Fruit fly (Drosophila melanogaster) whole organism, prepupa: ENCODE data around the gene CG5421.

ENCODE experiments used
- CG10669 ChIP-seq: fragments of 200-800 bp; sonication (Bioruptor generic); optimal IDR thresholded peaks from 3 replicates; lab custom pipeline; 2018; ENCODE audit warnings: missing biosample characterization, mild to moderate bottlenecking, missing genetic modification characterization, moderate library complexity
- CG11902 ChIP-seq: fragments of 200-800 bp; sonication (Bioruptor generic); optimal IDR thresholded peaks from 3 replicates; lab custom pipeline; 2016; ENCODE audit warnings: missing biosample characterization, missing genetic modification characterization
- CG15336 ChIP-seq: fragments of 200-800 bp; sonication (Bioruptor generic); IDR thresholded peaks from 2 replicates; pipeline ENCODE4 v1.3.6; 2022; ENCODE audit warnings: missing biosample characterization, missing genetic modification characterization
- CG1621 ChIP-seq: fragments of 200-800 bp; sonication (Bioruptor generic); optimal IDR thresholded peaks from 3 replicates; lab custom pipeline; 2018; ENCODE audit warnings: missing biosample characterization, mild to moderate bottlenecking, missing genetic modification characterization
- CG3032 ChIP-seq: fragments of 200-800 bp; optimal IDR thresholded peaks from 2 replicates; lab custom pipeline; 2019; ENCODE audit warnings: missing biosample characterization, mild to moderate bottlenecking, missing genetic modification characterization, moderate library complexity
- CG32006 ChIP-seq: fragments of 200-800 bp; sonication (Bioruptor generic); optimal IDR thresholded peaks from 3 replicates; lab custom pipeline; 2017; ENCODE audit warnings: missing biosample characterization, mild to moderate bottlenecking, missing genetic modification characterization
- CG34406 ChIP-seq: fragments of 200-800 bp; sonication (Bioruptor generic); optimal IDR thresholded peaks from 3 replicates; lab custom pipeline; 2016; ENCODE audit warnings: missing biosample characterization, missing genetic modification characterization
- CG4318 ChIP-seq: fragments of 200-800 bp; sonication (Bioruptor generic); optimal IDR thresholded peaks from 3 replicates; lab custom pipeline; 2017; ENCODE audit warnings: missing biosample characterization, mild to moderate bottlenecking, missing genetic modification characterization
- CG6276 ChIP-seq: fragments of 200-800 bp; sonication (Bioruptor generic); optimal IDR thresholded peaks from 2 replicates; lab custom pipeline; 2017; ENCODE audit warnings: missing biosample characterization, mild to moderate bottlenecking, missing genetic modification characterization
- CG6808 ChIP-seq: fragments of 200-800 bp; sonication (Bioruptor generic); optimal IDR thresholded peaks from 3 replicates; lab custom pipeline; 2017; ENCODE audit warnings: missing biosample characterization, missing genetic modification characterization, mild to moderate bottlenecking, moderate library complexity, missing genetic modification reagents
- CG6854 ChIP-seq: fragments of 200-800 bp; sonication (Bioruptor generic); optimal IDR thresholded peaks from 2 replicates; lab custom pipeline; 2017; ENCODE audit warnings: missing biosample characterization, mild to moderate bottlenecking, missing genetic modification characterization
- CG8119 ChIP-seq: fragments of 200-800 bp; sonication (Bioruptor generic); IDR thresholded peaks from 3 replicates; pipeline ENCODE4 v1.3.6; 2022; ENCODE audit warnings: missing biosample characterization, missing genetic modification characterization
- CG8632 ChIP-seq: fragments of 200-800 bp; sonication (Bioruptor generic); optimal IDR thresholded peaks from 3 replicates; lab custom pipeline; 2016; ENCODE audit warnings: missing biosample characterization, missing genetic modification characterization
- Eip75B ChIP-seq: fragments of 200-800 bp; sonication (Bioruptor generic); optimal IDR thresholded peaks from 3 replicates; lab custom pipeline; 2016; ENCODE audit warnings: missing biosample characterization, missing genetic modification characterization
- Eip78C ChIP-seq: fragments of 200-800 bp; sonication (Bioruptor generic); peaks from one replicate; lab custom pipeline; 2016; ENCODE audit warnings: missing biosample characterization, missing genetic modification characterization
- Eip93F ChIP-seq: fragments of 200-800 bp; sonication (Bioruptor generic); optimal IDR thresholded peaks from 2 replicates; lab custom pipeline; 2016; ENCODE audit warnings: missing biosample characterization, mild to moderate bottlenecking, missing genetic modification characterization
- Ets96B ChIP-seq: fragments of 200-800 bp; optimal IDR thresholded peaks from 2 replicates; lab custom pipeline; 2019; ENCODE audit warnings: missing biosample characterization, mild to moderate bottlenecking, missing genetic modification characterization, moderate library complexity
- Gug ChIP-seq: fragments of 200-800 bp; sonication (Bioruptor generic); IDR thresholded peaks from 2 replicates; pipeline ENCODE4 v1.3.6; 2022; ENCODE audit warnings: missing biosample characterization, missing genetic modification characterization
- Hr38 ChIP-seq: sonication (Bioruptor generic); optimal IDR thresholded peaks from 2 replicates; lab custom pipeline; 2016; ENCODE audit warnings: missing biosample characterization, missing genetic modification characterization
- Hr39 ChIP-seq: fragments of 200-800 bp; sonication (Bioruptor generic); optimal IDR thresholded peaks from 2 replicates; lab custom pipeline; 2016; ENCODE audit warnings: missing biosample characterization, missing genetic modification characterization
- Hr4 ChIP-seq: fragments of 200-800 bp; sonication (Bioruptor generic); optimal IDR thresholded peaks from 3 replicates; lab custom pipeline; 2016; ENCODE audit warnings: missing biosample characterization, missing genetic modification characterization
- Met ChIP-seq: fragments of 200-800 bp; sonication (Bioruptor generic); optimal IDR thresholded peaks from 3 replicates; lab custom pipeline; 2016; ENCODE audit warnings: missing biosample characterization, missing genetic modification characterization
- OdsH ChIP-seq: fragments of 200-800 bp; sonication (Bioruptor generic); optimal IDR thresholded peaks from 3 replicates; lab custom pipeline; 2016; ENCODE audit warnings: missing biosample characterization, missing genetic modification characterization
- Sox102F ChIP-seq: fragments of 200-800 bp; sonication (Bioruptor generic); optimal IDR thresholded peaks from 2 replicates; lab custom pipeline; 2016; ENCODE audit warnings: missing biosample characterization, mild to moderate bottlenecking, missing genetic modification characterization
- Sox15 ChIP-seq: fragments of 200-800 bp; sonication (Bioruptor generic); optimal IDR thresholded peaks from 3 replicates; lab custom pipeline; 2016; ENCODE audit warnings: missing biosample characterization, missing genetic modification characterization
- achi ChIP-seq: fragments of 200-800 bp; sonication (Bioruptor generic); optimal IDR thresholded peaks from 3 replicates; lab custom pipeline; 2016; ENCODE audit warnings: missing biosample characterization, missing genetic modification characterization
- acj6 ChIP-seq: fragments of 200-800 bp; sonication (Bioruptor generic); optimal IDR thresholded peaks from 3 replicates; lab custom pipeline; 2016; ENCODE audit warnings: missing biosample characterization, missing genetic modification characterization
- cyc ChIP-seq: fragments of 200-800 bp; sonication (Bioruptor generic); optimal IDR thresholded peaks from 3 replicates; lab custom pipeline; 2016; ENCODE audit warnings: missing biosample characterization, missing genetic modification characterization
- dsx ChIP-seq: fragments of 200-800 bp; optimal IDR thresholded peaks from 3 replicates; lab custom pipeline; 2019; ENCODE audit warnings: missing biosample characterization, mild to moderate bottlenecking, missing genetic modification characterization, moderate library complexity; ENCODE audit not compliant: poor library complexity, severe bottlenecking
- fd59A ChIP-seq: fragments of 200-800 bp; sonication (Bioruptor generic); optimal IDR thresholded peaks from 2 replicates; lab custom pipeline; 2017; ENCODE audit warnings: missing biosample characterization, mild to moderate bottlenecking, missing genetic modification characterization, missing genetic modification reagents
- fd85E ChIP-seq: fragments of 200-800 bp; sonication (Bioruptor generic); optimal IDR thresholded peaks from 3 replicates; lab custom pipeline; 2016; ENCODE audit warnings: missing biosample characterization, missing genetic modification characterization
- fkh ChIP-seq: fragments of 200-800 bp; sonication (Bioruptor generic); optimal IDR thresholded peaks from 3 replicates; lab custom pipeline; 2017; ENCODE audit warnings: missing biosample characterization, mild to moderate bottlenecking, missing genetic modification characterization, moderate library complexity
- net ChIP-seq: fragments of 200-800 bp; sonication (Bioruptor generic); optimal IDR thresholded peaks from 3 replicates; lab custom pipeline; 2016; ENCODE audit warnings: missing biosample characterization, missing genetic modification characterization
- pdm3 ChIP-seq: fragments of 200-800 bp; sonication (Bioruptor generic); optimal IDR thresholded peaks from 3 replicates; lab custom pipeline; 2016; ENCODE audit warnings: missing biosample characterization, missing genetic modification characterization
- salr ChIP-seq, 2 experiments: fragments of 200-800 bp; sonication (Bioruptor generic); optimal IDR thresholded peaks; 3 replicates each; lab custom pipeline; 2016 to 2018; ENCODE audit warnings: missing biosample characterization in 2 of 2, missing genetic modification characterization in 2 of 2, mild to moderate bottlenecking in 1 of 2
- spab ChIP-seq: fragments of 200-800 bp; sonication (Bioruptor generic); optimal IDR thresholded peaks from 2 replicates; lab custom pipeline; 2017; ENCODE audit warnings: missing biosample characterization, mild to moderate bottlenecking, missing genetic modification characterization, missing genetic modification reagents
- svp ChIP-seq: fragments of 200-800 bp; sonication (Bioruptor generic); peaks from one replicate; lab custom pipeline; 2016; ENCODE audit warnings: missing biosample characterization, missing genetic modification characterization
- topi ChIP-seq: fragments of 200-800 bp; sonication (Bioruptor generic); optimal IDR thresholded peaks from 3 replicates; lab custom pipeline; 2016; ENCODE audit warnings: missing biosample characterization, missing genetic modification characterization

The CG5421 gene

DNA sequence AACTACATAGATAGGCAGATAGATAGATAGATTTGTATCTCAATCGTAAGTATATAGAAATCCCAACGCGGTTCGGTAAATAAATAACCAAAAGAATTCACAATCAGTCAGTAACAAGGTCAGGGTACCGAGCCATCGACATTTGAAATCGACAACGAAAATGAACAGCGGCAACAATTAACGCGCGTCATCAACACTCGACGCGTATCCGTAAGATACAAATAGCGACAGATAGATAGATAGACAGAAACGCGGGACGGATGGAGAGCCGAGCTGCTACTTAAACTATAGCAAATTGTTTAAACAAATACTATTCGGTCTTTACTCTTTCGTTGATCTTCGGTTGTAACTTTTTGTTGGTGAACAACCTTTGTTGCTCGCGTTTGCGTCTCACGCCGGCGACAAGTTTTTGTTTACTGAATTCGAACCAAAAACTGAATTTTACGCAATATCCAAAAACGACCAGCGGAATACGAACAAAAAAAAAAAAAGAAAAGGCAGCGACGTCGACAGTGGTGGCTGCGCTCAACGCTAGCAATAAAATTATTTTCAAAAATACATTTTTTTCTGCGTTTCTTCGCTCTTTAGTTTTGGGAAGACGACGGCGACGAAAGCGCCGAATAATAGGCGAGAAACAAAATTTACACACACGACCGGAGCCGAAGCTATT lies 45.3 kb upstream of the CG5421 start:
- TF ChIP-seq fkh, result peak; percentile 53
- peak; percentile 82 for TF ChIP-seq Eip93F (GFP tag; lab: Kevin White, UChicago)
- peak; percentile 42; the same call in 2 of the 3 replicates for TF ChIP-seq CG8119 (GFP tag; lab: Robert Waterston, UW)
- TF ChIP-seq pdm3, result no peak
- TF ChIP-seq CG15336, result 0 out of 2 replicates have a peak, but pooled peaks have one; percentile 17

dm6 chr2L:12489470-12489869 lies 41.5 kb upstream of the CG5421 start:
- TF ChIP-seq CG6808 (no peak), CG8632 (GFP tag; lab: Kevin White, UChicago) (no peak), CG3032 (tag; lab: Kevin White, UChicago) (no peak), svp (GFP tag; lab: Kevin White, UChicago) (no peak), CG11902 (no peak), CG4318 (GFP tag; lab: Kevin White, UChicago) (no peak), Sox102F (no peak), Hr39 (no peak), acj6 (no peak), spab (GFP tag; lab: Kevin White, UChicago) (no peak), CG15336 (no peak), Gug (GFP tag; lab: Robert Waterston, UW) (no peak)

DNA sequence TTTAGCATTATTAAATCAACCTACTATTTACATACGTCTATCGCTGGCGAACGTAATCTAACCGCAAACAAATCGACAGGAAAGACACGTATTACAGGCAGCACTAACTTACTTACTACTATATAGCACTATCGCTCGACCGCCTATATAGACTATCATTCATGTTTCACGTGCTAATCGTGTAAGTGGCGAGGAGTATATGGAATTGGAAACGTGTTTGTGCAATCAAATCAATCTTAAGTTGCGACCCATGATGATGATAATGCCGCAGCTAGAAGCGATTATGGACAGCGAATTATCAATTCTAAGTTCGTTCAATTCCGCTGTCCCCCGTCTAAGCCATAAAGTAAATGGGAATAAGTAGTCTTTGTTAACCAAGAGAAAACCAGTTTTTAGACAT lies 39.9 kb upstream of the CG5421 start:
- TF ChIP-seq Sox15 (GFP tag; lab: Kevin White, UChicago) (no peak), Eip75B (no peak), achi (GFP tag; lab: Kevin White, UChicago) (no peak), Hr38 (GFP tag; lab: Kevin White, UChicago) (no peak), Eip78C (no peak), dsx (no peak), CG6854 (GFP tag; lab: Kevin White, UChicago) (no peak), fd85E (GFP tag; lab: Kevin White, UChicago) (no peak), net (GFP tag; lab: Kevin White, UChicago) (no peak), CG1621 (tag; lab: Kevin White, UChicago) (no peak), Met (GFP tag; lab: Kevin White, UChicago) (no peak), topi (GFP tag; lab: Kevin White, UChicago) (no peak), spab (GFP tag; lab: Kevin White, UChicago) (no peak), CG8119 (GFP tag; lab: Robert Waterston, UW) (no peak), CG10669 (GFP tag; lab: Kevin White, UChicago) (no peak), fd59A (GFP tag; lab: Kevin White, UChicago) (no peak)

DNA sequence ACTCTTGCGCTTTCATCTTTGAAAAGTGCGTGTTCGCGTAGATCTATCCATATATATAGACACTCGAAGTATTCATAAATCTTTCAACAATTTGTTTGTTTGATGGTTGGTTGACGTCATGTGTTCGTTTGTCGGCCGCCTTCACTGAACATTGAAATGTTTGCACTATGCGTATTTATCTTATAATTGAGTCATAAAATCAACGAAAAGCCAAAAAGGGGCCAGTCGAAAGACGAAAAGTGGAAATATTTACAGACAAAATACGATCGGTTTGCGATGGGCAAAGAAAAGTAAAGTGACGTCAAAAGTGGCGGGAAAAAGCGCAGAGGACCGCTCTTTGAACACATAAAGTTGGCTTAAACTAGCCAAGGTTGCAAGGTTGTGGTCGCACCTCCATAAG lies 39.4 kb upstream of the CG5421 start:
- TF ChIP-seq Hr39 (no peak), fkh (peak; percentile 92), Eip78C (peak; percentile 34)

dm6 chr2L:12485897-12486615 lies 38.1 kb upstream of the CG5421 start:
- TF ChIP-seq CG6276 (GFP tag; lab: Kevin White, UChicago) (peak; percentile 44), CG8119 (GFP tag; lab: Robert Waterston, UW) (peak; percentile 64; the same call in 2 of the 3 replicates), CG15336 (peak; percentile 60), salr (GFP tag; optimal IDR thresholded peaks at IDR 0.05; lab: Kevin White, UChicago) (no peak), Eip78C (peak; percentile 50), CG34406 (peak; percentile 12), achi (GFP tag; lab: Kevin White, UChicago) (peak; percentile 16), OdsH (GFP tag; lab: Kevin White, UChicago) (peak; percentile 6), Hr4 (peak; percentile 5), CG8632 (GFP tag; lab: Kevin White, UChicago) (peak; percentile 31), cyc (GFP tag; lab: Kevin White, UChicago) (no peak), Ets96B (tag; lab: Kevin White, UChicago) (no peak), CG4318 (GFP tag; lab: Kevin White, UChicago) (peak; percentile 21), Eip75B (no peak), CG32006 (GFP tag; lab: Kevin White, UChicago) (peak; percentile 65)
